Fruit fly (Drosophila melanogaster): ENCODE results near the gene mri.

The mri gene

dm6 chr3L:205723-206284 is 5.8 kb downstream of the mri start, which contains the start of the genes Gk1 and CG13876 (continued):
- TF ChIP-seq Side (GFP tag; optimal IDR thresholded peaks at IDR 0.05) (peak; percentile 45), Gug (GFP tag; IDR thresholded peaks at IDR 0.05) (peak; percentile 57; the same call in 2 of the 4 replicates), tll (GFP tag; optimal IDR thresholded peaks at IDR 0.05) (peak in 1 of 2 experiments; percentile 62), CG16863 (GFP tag; optimal IDR thresholded peaks at IDR 0.05) (peak; percentile 21), CG34422 (GFP tag; IDR thresholded peaks at IDR 0.05) (peak; percentile 93), Ets65A (GFP tag) (peak; percentile 92), CG8089 (GFP tag; optimal IDR thresholded peaks at IDR 0.05) (peak; percentile 3), gce (GFP tag; IDR thresholded peaks at IDR 0.05) (peak; percentile 90), CG1792 (GFP tag; optimal IDR thresholded peaks at IDR 0.05) (no peak), nmo (GFP tag; optimal IDR thresholded peaks at IDR 0.05) (peak; percentile 97), unpg (GFP tag; optimal IDR thresholded peaks at IDR 0.05) (peak; percentile 98), ac (GFP tag; optimal IDR thresholded peaks at IDR 0.05) (peak; percentile 76), Optix (GFP tag; IDR thresholded peaks at IDR 0.05) (peak; percentile 72; the same call in 2 of the 3 replicates), twi (tag; optimal IDR thresholded peaks at IDR 0.05) (peak; percentile 88), CG7928 (GFP tag; optimal IDR thresholded peaks at IDR 0.05) (peak; percentile 75), mld (GFP tag; IDR thresholded peaks at IDR 0.05; ENCODE audit: partially characterized antibody) (no peak), sob (GFP tag; IDR thresholded peaks at IDR 0.05) (peak; percentile 95), CG4404 (GFP tag; IDR thresholded peaks at IDR 0.05) (peak; percentile 65), CG7963 (GFP tag; IDR thresholded peaks at IDR 0.05; ENCODE audit: partially characterized antibody) (no peak), Tbp (GFP tag; optimal IDR thresholded peaks at IDR 0.05) (no peak), CG8944 (GFP tag; optimal IDR thresholded peaks at IDR 0.05) (peak; percentile 17), CG9797 (GFP tag; optimal IDR thresholded peaks at IDR 0.05) (peak; percentile 24), CG12391 (tag; optimal IDR thresholded peaks at IDR 0.05) (peak; percentile 98), H15 (GFP tag; IDR thresholded peaks at IDR 0.05) (peak; percentile 87), CG1602 (GFP tag; optimal IDR thresholded peaks at IDR 0.05) (peak; percentile 91), CG1024 (GFP tag; IDR thresholded peaks at IDR 0.05) (peak; percentile 74), dysf (GFP tag; IDR thresholded peaks at IDR 0.05) (peak; percentile 95), CG7786 (GFP tag; optimal IDR thresholded peaks at IDR 0.05) (peak; percentile 62), CG2120 (GFP tag; optimal IDR thresholded peaks at IDR 0.05) (peak; percentile 91), CG14860 (GFP tag; IDR thresholded peaks at IDR 0.05; ENCODE audit: partially characterized antibody) (no peak), CG11696 (GFP tag; IDR thresholded peaks at IDR 0.05) (peak; percentile 88), CG8765 (GFP tag; IDR thresholded peaks at IDR 0.05) (peak; percentile 75; the same call in 1 of the 2 replicates), CG8388 (GFP tag; optimal IDR thresholded peaks at IDR 0.05) (peak; percentile 94), luna (GFP tag; optimal IDR thresholded peaks at IDR 0.05) (no peak), CG13296 (GFP tag; optimal IDR thresholded peaks at IDR 0.05) (peak; percentile 97), odd (GFP tag; optimal IDR thresholded peaks at IDR 0.05) (peak; percentile 93), CG12071 (GFP tag; optimal IDR thresholded peaks at IDR 0.05) (peak; percentile 88), Hey (tag; optimal IDR thresholded peaks at IDR 0.05) (no peak), CG9817 (tag; optimal IDR thresholded peaks at IDR 0.05) (peak; percentile 94), CG31365 (tag; optimal IDR thresholded peaks at IDR 0.05) (peak; percentile 77), CG6791 (GFP tag; IDR thresholded peaks at IDR 0.05; ENCODE audit: partially characterized antibody) (no peak), sens (GFP tag) (no peak), aop (GFP tag; IDR thresholded peaks at IDR 0.05) (peak; percentile 26; the same call in 1 of the 2 replicates), Mad (GFP tag; optimal IDR thresholded peaks at IDR 0.05) (peak; percentile 64), CG10267 (tag; optimal IDR thresholded peaks at IDR 0.05) (peak; percentile 91), Dfd (GFP tag; optimal IDR thresholded peaks at IDR 0.05) (no peak), fd64A (GFP tag; optimal IDR thresholded peaks at IDR 0.05) (peak; percentile 87), CG10654 (GFP tag; optimal IDR thresholded peaks at IDR 0.05) (peak; percentile 90), trem (tag; optimal IDR thresholded peaks at IDR 0.05) (peak; percentile 93), CG5245 (GFP tag; optimal IDR thresholded peaks at IDR 0.05) (peak; percentile 81), hth (optimal IDR thresholded peaks at IDR 0.05) (no peak)

All from whole organism, embryonic.